Worm (Caenorhabditis elegans) whole organism, L3 larva: ENCODE measurements around the gene mab-7.

Experiments
- R02D3.7 ChIP-seq: fragments of 150-350 bp; optimal IDR thresholded peaks from 2 replicates; lab custom pipeline; 2014; ENCODE audit warnings: missing biosample characterization, missing genetic modification characterization
- ZK546.5 ChIP-seq: sonication (generic microtip); optimal IDR thresholded peaks from 2 replicates; lab custom pipeline; 2017; ENCODE audit warnings: missing biosample characterization, missing genetic modification characterization
- aly-2 ChIP-seq: fragments of 150-350 bp; optimal IDR thresholded peaks from 2 replicates; lab custom pipeline; 2014; ENCODE audit warnings: missing biosample characterization, missing genetic modification characterization
- ama-1 ChIP-seq: fragments of 150-350 bp; optimal IDR thresholded peaks from 2 replicates; lab custom pipeline; 2018
- ceh-16 ChIP-seq: sonication (generic microtip); optimal IDR thresholded peaks from 2 replicates; lab custom pipeline; 2017; ENCODE audit warnings: missing biosample characterization, missing genetic modification characterization
- ceh-28 ChIP-seq: fragments of 150-350 bp; optimal IDR thresholded peaks from 2 replicates; lab custom pipeline; 2014; ENCODE audit warnings: missing biosample characterization, missing genetic modification reagents, missing genetic modification characterization
- ceh-82 ChIP-seq: fragments of 150-350 bp; optimal IDR thresholded peaks from 2 replicates; lab custom pipeline; 2014; ENCODE audit warnings: missing biosample characterization, missing genetic modification characterization
- ceh-9 ChIP-seq: sonication (generic microtip); optimal IDR thresholded peaks from 2 replicates; lab custom pipeline; 2018; ENCODE audit warnings: missing biosample characterization, missing genetic modification characterization
- daf-12 ChIP-seq: fragments of 150-350 bp; optimal IDR thresholded peaks from 2 replicates; lab custom pipeline; 2014; ENCODE audit warnings: missing biosample characterization, missing genetic modification reagents, missing genetic modification characterization
- egl-27 ChIP-seq: sonication (generic microtip); optimal IDR thresholded peaks from 4 replicates; lab custom pipeline; 2017; ENCODE audit warnings: missing biosample characterization, missing genetic modification reagents, missing genetic modification characterization
- egl-5 ChIP-seq: fragments of 150-350 bp; optimal IDR thresholded peaks from 2 replicates; lab custom pipeline; 2017; ENCODE audit warnings: missing biosample characterization, missing genetic modification reagents, missing genetic modification characterization, inconsistent platforms
- elt-1 ChIP-seq: fragments of 150-350 bp; optimal IDR thresholded peaks from 2 replicates; lab custom pipeline; 2014; ENCODE audit warnings: missing biosample characterization, missing genetic modification characterization
- elt-2 ChIP-seq: sonication (generic microtip); optimal IDR thresholded peaks from 2 replicates; lab custom pipeline; 2016; ENCODE audit warnings: missing genetic modification reagents, mild to moderate bottlenecking, missing genetic modification characterization, missing compliant biosample characterization
- elt-3 ChIP-seq, 3 experiments: fragments of 150-350 bp in 1 of 3; sonication (generic microtip) in 2 of 3; optimal IDR thresholded peaks; 2 replicates in 2 of 3; 4 replicates in 1 of 3; lab custom pipeline; 2014 to 2017; ENCODE audit warnings: missing biosample characterization in 3 of 3, missing genetic modification characterization in 3 of 3
- eor-1 ChIP-seq, 2 experiments: fragments of 150-350 bp; optimal IDR thresholded peaks; 2 replicates each; lab custom pipeline; 2014 to 2018; ENCODE audit warnings: missing biosample characterization in 2 of 2, missing genetic modification characterization in 2 of 2
- fkh-10 ChIP-seq: sonication (generic microtip); optimal IDR thresholded peaks from 2 replicates; lab custom pipeline; 2017; ENCODE audit warnings: missing biosample characterization, missing genetic modification reagents, missing genetic modification characterization
- fkh-2 ChIP-seq: fragments of 150-350 bp; optimal IDR thresholded peaks from 2 replicates; lab custom pipeline; 2014; ENCODE audit warnings: missing biosample characterization, missing genetic modification reagents, missing genetic modification characterization
- fos-1 ChIP-seq: fragments of 150-350 bp; optimal IDR thresholded peaks from 2 replicates; lab custom pipeline; 2014; ENCODE audit warnings: missing biosample characterization, missing genetic modification characterization
- hmg-11 ChIP-seq: sonication (generic microtip); optimal IDR thresholded peaks from 2 replicates; lab custom pipeline; 2016; ENCODE audit warnings: missing genetic modification characterization, missing compliant biosample characterization
- jun-1 ChIP-seq: fragments of 150-350 bp; optimal IDR thresholded peaks from 2 replicates; lab custom pipeline; 2014; ENCODE audit warnings: missing biosample characterization, missing genetic modification reagents, missing genetic modification characterization
- lin-15B ChIP-seq: fragments of 150-350 bp; optimal IDR thresholded peaks from 2 replicates; lab custom pipeline; 2014; ENCODE audit warnings: missing biosample characterization, missing genetic modification characterization
- lin-39 ChIP-seq: fragments of 150-350 bp; optimal IDR thresholded peaks from 2 replicates; lab custom pipeline; 2018; ENCODE audit warnings: missing biosample characterization, missing genetic modification reagents, missing genetic modification characterization
- lsy-12 ChIP-seq: sonication (generic microtip); optimal IDR thresholded peaks from 2 replicates; lab custom pipeline; 2016; ENCODE audit warnings: mild to moderate bottlenecking, missing genetic modification characterization, missing compliant biosample characterization
- mdl-1 ChIP-seq: fragments of 150-350 bp; optimal IDR thresholded peaks from 2 replicates; lab custom pipeline; 2014; ENCODE audit warnings: missing biosample characterization, missing genetic modification characterization
- mml-1 ChIP-seq: fragments of 150-350 bp; sonication (generic microtip); optimal IDR thresholded peaks from 3 replicates; lab custom pipeline; 2014; ENCODE audit warnings: missing biosample characterization, missing genetic modification characterization
- nfya-1 ChIP-seq: sonication (generic microtip); optimal IDR thresholded peaks from 2 replicates; lab custom pipeline; 2017; ENCODE audit warnings: missing genetic modification characterization, mild to moderate bottlenecking, missing compliant biosample characterization, antibody characterized with exemption, moderate library complexity; ENCODE audit not compliant: insufficient read depth
- nhr-11 ChIP-seq: fragments of 150-350 bp; optimal IDR thresholded peaks from 2 replicates; lab custom pipeline; 2014; ENCODE audit warnings: missing biosample characterization, missing genetic modification characterization
- nhr-12 ChIP-seq: fragments of 150-350 bp; optimal IDR thresholded peaks from 2 replicates; lab custom pipeline; 2014; ENCODE audit warnings: missing biosample characterization, missing genetic modification characterization
- nhr-23 ChIP-seq: fragments of 150-350 bp; optimal IDR thresholded peaks from 2 replicates; lab custom pipeline; 2014; ENCODE audit warnings: missing biosample characterization, missing genetic modification reagents, missing genetic modification characterization
- nhr-237 ChIP-seq: fragments of 150-350 bp; optimal IDR thresholded peaks from 2 replicates; lab custom pipeline; 2014; ENCODE audit warnings: missing biosample characterization, missing genetic modification characterization
- nhr-25 ChIP-seq: sonication (generic microtip); optimal IDR thresholded peaks from 2 replicates; lab custom pipeline; 2017; ENCODE audit warnings: missing biosample characterization, missing genetic modification characterization
- nhr-28 ChIP-seq: fragments of 150-350 bp; optimal IDR thresholded peaks from 2 replicates; lab custom pipeline; 2014; ENCODE audit warnings: missing biosample characterization, missing genetic modification characterization
- nhr-43 ChIP-seq: sonication (generic microtip); optimal IDR thresholded peaks from 2 replicates; lab custom pipeline; 2016; ENCODE audit warnings: mild to moderate bottlenecking, missing genetic modification characterization, missing compliant biosample characterization; ENCODE audit not compliant: poor library complexity, severe bottlenecking
- nhr-67 ChIP-seq: fragments of 150-350 bp; optimal IDR thresholded peaks from 2 replicates; lab custom pipeline; 2014; ENCODE audit warnings: missing biosample characterization, missing genetic modification characterization
- nhr-76 ChIP-seq: fragments of 150-350 bp; sonication (generic microtip); optimal IDR thresholded peaks from 5 replicates; lab custom pipeline; 2014; ENCODE audit warnings: missing biosample characterization, missing genetic modification characterization
- nhr-77 ChIP-seq: fragments of 150-350 bp; optimal IDR thresholded peaks from 2 replicates; lab custom pipeline; 2014; ENCODE audit warnings: missing biosample characterization, missing genetic modification characterization
- pha-4 ChIP-seq: fragments of 150-350 bp; optimal IDR thresholded peaks from 2 replicates; lab custom pipeline; 2014; ENCODE audit warnings: missing biosample characterization, missing genetic modification reagents, missing genetic modification characterization
- pqm-1 ChIP-seq: fragments of 150-350 bp; optimal IDR thresholded peaks from 2 replicates; lab custom pipeline; 2017; ENCODE audit warnings: missing biosample characterization, missing genetic modification characterization, inconsistent platforms
- sea-2 ChIP-seq: fragments of 150-350 bp; sonication (generic microtip); optimal IDR thresholded peaks from 4 replicates; lab custom pipeline; 2014; ENCODE audit warnings: missing biosample characterization, missing genetic modification reagents, missing genetic modification characterization
- skn-1 ChIP-seq: fragments of 150-350 bp; optimal IDR thresholded peaks from 2 replicates; lab custom pipeline; 2014; ENCODE audit warnings: missing biosample characterization, missing genetic modification characterization
- snpc-4 ChIP-seq: fragments of 150-350 bp; optimal IDR thresholded peaks from 2 replicates; lab custom pipeline; 2014; ENCODE audit warnings: missing biosample characterization, missing genetic modification characterization
- tbx-2 ChIP-seq: sonication (generic microtip); optimal IDR thresholded peaks from 2 replicates; lab custom pipeline; 2016; ENCODE audit warnings: mild to moderate bottlenecking, missing genetic modification characterization, missing compliant biosample characterization
- unc-39 ChIP-seq: sonication (generic microtip); optimal IDR thresholded peaks from 4 replicates; lab custom pipeline; 2017; ENCODE audit warnings: missing biosample characterization, missing genetic modification characterization
- unc-62 ChIP-seq: fragments of 150-350 bp; sonication (generic microtip); optimal IDR thresholded peaks from 4 replicates; lab custom pipeline; 2014; ENCODE audit warnings: missing biosample characterization, missing genetic modification reagents, missing genetic modification characterization
- zag-1 ChIP-seq: fragments of 150-350 bp; optimal IDR thresholded peaks from 2 replicates; lab custom pipeline; 2014; ENCODE audit warnings: missing biosample characterization, missing genetic modification characterization
- ztf-11 ChIP-seq: fragments of 150-350 bp; optimal IDR thresholded peaks from 2 replicates; lab custom pipeline; 2014; ENCODE audit warnings: missing biosample characterization, missing genetic modification characterization
- ztf-4 ChIP-seq: fragments of 150-350 bp; optimal IDR thresholded peaks from 2 replicates; lab custom pipeline; 2014; ENCODE audit warnings: missing biosample characterization, missing genetic modification characterization

mab-7 gene

DNA sequence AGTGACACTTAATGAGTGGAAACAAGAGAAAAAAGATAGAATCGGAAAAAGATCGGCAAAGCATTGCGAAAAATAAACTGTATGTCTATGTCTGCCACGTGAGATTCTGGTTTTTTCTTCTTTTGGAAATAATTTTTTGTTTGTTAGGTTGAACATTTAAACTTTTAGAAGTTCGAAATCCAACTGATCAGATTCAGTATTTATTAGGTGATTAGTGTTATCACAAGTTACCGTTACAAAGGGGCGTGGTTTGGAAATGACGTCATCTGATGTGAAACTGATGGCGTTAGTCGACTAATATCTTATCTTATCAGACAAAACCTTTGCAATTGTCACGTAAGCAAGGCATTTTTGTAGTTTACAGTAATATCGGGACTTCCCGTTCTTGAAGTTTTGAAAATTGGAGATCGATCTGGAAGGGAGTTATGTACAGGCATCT lies 33.5 kb downstream of the mab-7 start:
- no peak for TF ChIP-seq mml-1 (tag; lab: Kevin White, UChicago)
- TF ChIP-seq unc-39 (tag; lab: Kevin White, UChicago) = no peak
- peak; percentile 90 for TF ChIP-seq nhr-25 (tag; lab: Kevin White, UChicago)
- TF ChIP-seq nhr-237 (tag; lab: Kevin White, UChicago) = no peak
- TF ChIP-seq egl-27 (tag; lab: Kevin White, UChicago) = no peak
- peak; percentile 71 for TF ChIP-seq jun-1 (tag; lab: Kevin White, UChicago)
- no peak for TF ChIP-seq nhr-12 (tag; lab: Kevin White, UChicago)
- TF ChIP-seq fos-1 (tag; lab: Kevin White, UChicago) = no peak
- TF ChIP-seq ceh-16 (tag; lab: Kevin White, UChicago) = no peak
- no peak for TF ChIP-seq pha-4 (tag; lab: Kevin White, UChicago)
- no peak for TF ChIP-seq fkh-10 (GFP tag; lab: Kevin White, UChicago)
- no peak for TF ChIP-seq unc-62 (GFP tag; lab: Kevin White, UChicago)
- peak; percentile 29 for TF ChIP-seq nfya-1 (tag; lab: Kevin White, UChicago)
- no peak for TF ChIP-seq ceh-9 (tag; lab: Kevin White, UChicago)
- TF ChIP-seq ZK546.5 (tag; lab: Kevin White, UChicago) = no peak
- no peak for TF ChIP-seq pqm-1 (tag; lab: Kevin White, UChicago)
- TF ChIP-seq daf-12 (tag; lab: Kevin White, UChicago) = no peak
- TF ChIP-seq lin-39 (tag; lab: Kevin White, UChicago) = no peak
- TF ChIP-seq nhr-11 (tag; lab: Kevin White, UChicago) = no peak
- peak; percentile 10 for TF ChIP-seq ceh-28 (tag; lab: Kevin White, UChicago)
- no peak for TF ChIP-seq skn-1 (tag; lab: Kevin White, UChicago)
- no peak for TF ChIP-seq nhr-67 (tag; lab: Kevin White, UChicago)
- no peak for TF ChIP-seq snpc-4 (tag; lab: Kevin White, UChicago)
- peak; percentile 69 for TF ChIP-seq mdl-1 (tag; lab: Kevin White, UChicago)
- TF ChIP-seq aly-2 = no peak
- no peak for TF ChIP-seq R02D3.7
- TF ChIP-seq ama-1 (lab: Kevin White, UChicago) = peak; percentile 24
- TF ChIP-seq nhr-77 (tag; lab: Kevin White, UChicago) = no peak
- TF ChIP-seq nhr-76 (tag; lab: Kevin White, UChicago) = no peak
- no peak for TF ChIP-seq nhr-28 (tag; lab: Kevin White, UChicago)
- no peak for TF ChIP-seq elt-1 (tag; lab: Kevin White, UChicago)
- TF ChIP-seq lsy-12 = peak; percentile 39
- no peak for TF ChIP-seq ceh-82 (tag; lab: Kevin White, UChicago)
- no peak for TF ChIP-seq eor-1 (tag; optimal IDR thresholded peaks at IDR 0.05; lab: Kevin White, UChicago)
- no peak for TF ChIP-seq ztf-11
- peak; percentile 91 for TF ChIP-seq nhr-43
- no peak for TF ChIP-seq sea-2 (GFP tag; lab: Kevin White, UChicago)
- TF ChIP-seq tbx-2 (tag; lab: Kevin White, UChicago) = peak; percentile 45
- TF ChIP-seq ztf-4 = peak; percentile 59
- TF ChIP-seq fkh-2 (tag; lab: Kevin White, UChicago) = no peak
- TF ChIP-seq egl-5 (tag; lab: Kevin White, UChicago) = no peak
- TF ChIP-seq hmg-11 (tag; lab: Kevin White, UChicago) = no peak
- no peak for TF ChIP-seq elt-2 (tag; lab: Kevin White, UChicago)
- TF ChIP-seq nhr-23 = peak; percentile 92
- no peak for TF ChIP-seq lin-15B (tag; lab: Kevin White, UChicago)
- no peak for TF ChIP-seq zag-1
- peak; percentile 48 to 94 (median 70) for TF ChIP-seq elt-3 (tag; optimal IDR thresholded peaks at IDR 0.05; lab: Kevin White, UChicago)
